Worm (Caenorhabditis elegans) whole organism, L3 larva: ENCODE data around the gene zipt-15.

ENCODE experiments used
- aly-2 ChIP-seq: fragments of 150-350 bp; optimal IDR thresholded peaks from 2 replicates; lab custom pipeline; 2014; ENCODE audit warnings: missing biosample characterization, missing genetic modification characterization
- elt-3 ChIP-seq, 3 experiments: fragments of 150-350 bp in 1 of 3; sonication (generic microtip) in 2 of 3; optimal IDR thresholded peaks; 2 replicates in 2 of 3; 4 replicates in 1 of 3; lab custom pipeline; 2014 to 2017; ENCODE audit warnings: missing biosample characterization in 3 of 3, missing genetic modification characterization in 3 of 3
- hmg-11 ChIP-seq: sonication (generic microtip); optimal IDR thresholded peaks from 2 replicates; lab custom pipeline; 2016; ENCODE audit warnings: missing genetic modification characterization, missing compliant biosample characterization
- nhr-28 ChIP-seq: fragments of 150-350 bp; optimal IDR thresholded peaks from 2 replicates; lab custom pipeline; 2014; ENCODE audit warnings: missing biosample characterization, missing genetic modification characterization
- nhr-76 ChIP-seq: fragments of 150-350 bp; sonication (generic microtip); optimal IDR thresholded peaks from 5 replicates; lab custom pipeline; 2014; ENCODE audit warnings: missing biosample characterization, missing genetic modification characterization
- unc-62 ChIP-seq: fragments of 150-350 bp; sonication (generic microtip); optimal IDR thresholded peaks from 4 replicates; lab custom pipeline; 2014; ENCODE audit warnings: missing biosample characterization, missing genetic modification reagents, missing genetic modification characterization

DNA sequence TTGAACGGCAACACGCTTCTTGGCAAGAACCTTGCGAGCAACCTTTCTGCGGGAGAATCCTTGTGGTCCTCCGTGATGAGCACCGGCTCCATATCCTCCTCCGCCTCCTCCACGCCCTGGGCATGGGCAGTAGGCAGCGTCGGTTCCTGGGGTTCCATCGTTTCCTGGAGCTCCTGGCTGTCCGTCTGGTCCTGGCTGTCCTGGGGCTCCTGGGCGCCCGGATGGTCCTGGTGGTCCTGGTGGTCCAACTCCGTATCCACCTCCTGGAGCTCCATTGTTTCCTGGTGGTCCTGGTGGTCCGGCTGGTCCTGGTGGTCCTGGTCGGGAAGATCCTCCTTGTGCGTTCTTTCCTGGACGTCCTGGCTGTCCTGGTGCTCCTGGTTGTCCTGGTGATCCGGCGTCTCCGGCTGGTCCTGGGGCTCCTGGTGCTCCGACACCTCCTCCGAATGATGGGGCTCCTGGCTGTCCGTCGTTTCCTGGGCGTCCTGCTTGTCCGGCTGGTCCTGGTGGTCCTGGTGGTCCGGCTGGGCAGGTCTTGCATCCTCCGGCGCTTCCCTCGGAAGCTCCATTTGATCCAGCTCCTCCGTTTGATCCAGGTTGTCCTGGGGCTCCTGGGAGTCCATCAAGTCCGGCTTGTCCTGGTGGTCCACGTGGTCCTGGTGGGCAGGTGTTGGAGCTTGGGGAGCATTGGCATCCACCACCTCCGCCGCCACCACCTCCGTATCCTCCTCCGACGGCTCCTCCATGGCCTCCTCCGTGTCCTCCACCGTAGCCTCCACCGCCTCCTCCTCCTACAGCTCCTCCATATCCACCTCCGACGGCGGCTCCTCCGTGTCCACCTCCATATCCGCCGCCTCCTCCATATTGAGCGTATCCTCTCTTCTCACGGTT lies 62.0 kb downstream of the zipt-15 start:
- TF ChIP-seq hmg-11 (tag; lab: Kevin White, UChicago) (no peak), aly-2 (no peak), unc-62 (GFP tag; lab: Kevin White, UChicago) (no peak), elt-3 (tag; optimal IDR thresholded peaks at IDR 0.05; lab: Kevin White, UChicago) (no peak), nhr-76 (tag; lab: Kevin White, UChicago) (no peak), nhr-28 (tag; lab: Kevin White, UChicago) (no peak)
